Worm (Caenorhabditis elegans): ENCODE results near the gene srt-69.

- TF ChIP-seq nhr-76 (tag; optimal IDR thresholded peaks at IDR 0.05) (no peak), fos-1 (tag; optimal IDR thresholded peaks at IDR 0.05) (no peak), nhr-77 (tag; optimal IDR thresholded peaks at IDR 0.05) (no peak), sea-2 (GFP tag; optimal IDR thresholded peaks at IDR 0.05) (no peak), ztf-4 (tag; optimal IDR thresholded peaks at IDR 0.05) (no peak), fkh-10 (GFP tag; optimal IDR thresholded peaks at IDR 0.05) (no peak), nhr-23 (tag; optimal IDR thresholded peaks at IDR 0.05) (no peak), zag-1 (tag; optimal IDR thresholded peaks at IDR 0.05) (no peak), elt-1 (tag; optimal IDR thresholded peaks at IDR 0.05) (no peak), pha-4 (tag; optimal IDR thresholded peaks at IDR 0.05) (no peak), elt-3 (tag; optimal IDR thresholded peaks at IDR 0.05) (no peak), eor-1 (tag; optimal IDR thresholded peaks at IDR 0.05) (no peak)
These were observed 21.8 kb upstream of the srt-69 start, which contains the start of gene Y49G5A.1 for ce11 chrV:5287273-5287672.
